Worm (Caenorhabditis elegans): Measurements from ENCODE around the gene C44C10.11.

The C44C10.11 gene

ce11 chrX:11666545-11667177 is 43.5 kb downstream of the C44C10.11 start, which contains the start of gene noca-2 (continued):
- TF ChIP-seq C04F5.9 (tag; optimal IDR thresholded peaks at IDR 0.05): no peak
- TF ChIP-seq nhr-90 (tag; optimal IDR thresholded peaks at IDR 0.05; ENCODE audit: poor library complexity): no peak
- no peak for TF ChIP-seq fkh-10 (GFP tag; optimal IDR thresholded peaks at IDR 0.05)
- TF ChIP-seq unc-86 (tag; optimal IDR thresholded peaks at IDR 0.05): peak; percentile 11
- no peak for TF ChIP-seq lin-39 (tag; optimal IDR thresholded peaks at IDR 0.05)
- TF ChIP-seq nhr-85 (tag): peak; percentile 46
- TF ChIP-seq mdl-1 (tag; optimal IDR thresholded peaks at IDR 0.05): no peak
- peak; percentile 5 to 53 for TF ChIP-seq efl-1 (optimal IDR thresholded peaks at IDR 0.05)
- TF ChIP-seq efl-1 (GFP tag; optimal IDR thresholded peaks at IDR 0.05 in 1 of 2): peak in 1 of 2 experiments; percentile 84
- no peak for TF ChIP-seq nhr-77 (tag; optimal IDR thresholded peaks at IDR 0.05)
- no peak for TF ChIP-seq unc-62 (GFP tag; optimal IDR thresholded peaks at IDR 0.05)
- no peak for TF ChIP-seq ama-1 (optimal IDR thresholded peaks at IDR 0.05)
- no peak for TF ChIP-seq nhr-84 (tag; optimal IDR thresholded peaks at IDR 0.05)
- TF ChIP-seq rnt-1 (tag; optimal IDR thresholded peaks at IDR 0.05): peak; percentile 21
- TF ChIP-seq ceh-90 (tag; optimal IDR thresholded peaks at IDR 0.05): no peak
- peak; percentile 12 for TF ChIP-seq mep-1 (tag; optimal IDR thresholded peaks at IDR 0.05)
- no peak for TF ChIP-seq hlh-4 (tag; optimal IDR thresholded peaks at IDR 0.05)
- no peak for TF ChIP-seq F16B12.6 (tag; optimal IDR thresholded peaks at IDR 0.05)
- no peak for TF ChIP-seq hlh-17 (GFP tag; optimal IDR thresholded peaks at IDR 0.05; ENCODE audit: borderline replicate concordance)
- peak; percentile 26 for TF ChIP-seq swsn-7 (tag; optimal IDR thresholded peaks at IDR 0.05)
- no peak for TF ChIP-seq unc-98 (GFP tag; IDR thresholded peaks at IDR 0.05)
- no peak for TF ChIP-seq vab-15 (tag; optimal IDR thresholded peaks at IDR 0.05)
- peak; percentile 45 for TF ChIP-seq snu-23 (GFP tag; optimal IDR thresholded peaks at IDR 0.05)
- TF ChIP-seq ces-1 (GFP tag; optimal IDR thresholded peaks at IDR 0.05): no peak
- no peak for TF ChIP-seq fos-1 (tag; optimal IDR thresholded peaks at IDR 0.05)
- TF ChIP-seq ceh-63 (GFP tag; optimal IDR thresholded peaks at IDR 0.05): no peak
- TF ChIP-seq nhr-19 (GFP tag; conservative IDR thresholded peaks at IDR 0.05): no peak
- TF ChIP-seq hpl-2 (GFP tag; optimal IDR thresholded peaks at IDR 0.05): no peak
- no peak for TF ChIP-seq lin-15B (tag; optimal IDR thresholded peaks at IDR 0.05)
- peak; percentile 82 for TF ChIP-seq lin-14 (GFP tag; optimal IDR thresholded peaks at IDR 0.05)
- no peak for TF ChIP-seq pag-3 (tag; optimal IDR thresholded peaks at IDR 0.05; ENCODE audit: borderline replicate concordance, insufficient read depth)
- peak; percentile 13 for TF ChIP-seq nhr-20 (tag; optimal IDR thresholded peaks at IDR 0.05)
- TF ChIP-seq sup-37 (GFP tag; optimal IDR thresholded peaks at IDR 0.05): no peak
- TF ChIP-seq ztf-4 (tag; optimal IDR thresholded peaks at IDR 0.05): no peak
- no peak for TF ChIP-seq nhr-28 (tag; optimal IDR thresholded peaks at IDR 0.05)
- TF ChIP-seq irx-1 (tag; optimal IDR thresholded peaks at IDR 0.05): no peak
- peak; percentile 11 for TF ChIP-seq xbp-1 (tag; optimal IDR thresholded peaks at IDR 0.05)
- TF ChIP-seq fkh-8 (tag; optimal IDR thresholded peaks at IDR 0.05): no peak
- no peak for TF ChIP-seq lin-13 (GFP tag; optimal IDR thresholded peaks at IDR 0.05)
- no peak for TF ChIP-seq mef-2 (tag; optimal IDR thresholded peaks at IDR 0.05)
- no peak for TF ChIP-seq nhr-11 (tag; optimal IDR thresholded peaks at IDR 0.05)
- TF ChIP-seq sptf-1 (tag; optimal IDR thresholded peaks at IDR 0.05): no peak
- no peak for TF ChIP-seq ceh-88 (GFP tag; IDR thresholded peaks at IDR 0.05)
- TF ChIP-seq efl-3 (GFP tag; optimal IDR thresholded peaks at IDR 0.05): no peak
- no peak for TF ChIP-seq dpl-1 (GFP tag; optimal IDR thresholded peaks at IDR 0.05)
- 0 out of 2 replicates have a peak, but pooled peaks have one; percentile 35 for TF ChIP-seq mab-9 (GFP tag; IDR thresholded peaks at IDR 0.05)
- no peak for TF ChIP-seq C34B4.2 (tag; optimal IDR thresholded peaks at IDR 0.05)
- TF ChIP-seq ceh-82 (tag; optimal IDR thresholded peaks at IDR 0.05): peak; percentile 3 to 39 (median 8)
- no peak for TF ChIP-seq aha-1 (tag; optimal IDR thresholded peaks at IDR 0.05)
- no peak for TF ChIP-seq lir-3 (tag; optimal IDR thresholded peaks at IDR 0.05; ENCODE audit: poor library complexity)
- no peak for TF ChIP-seq alr-1 (tag; optimal IDR thresholded peaks at IDR 0.05; ENCODE audit: borderline replicate concordance)
- no peak for TF ChIP-seq ets-5 (GFP tag; IDR thresholded peaks at IDR 0.05)
- no peak for TF ChIP-seq snpc-4 (tag; optimal IDR thresholded peaks at IDR 0.05)
